Worm (Caenorhabditis elegans): ENCODE data around the gene F52D10.4.

- TF ChIP-seq T26A8.4 (GFP tag; IDR thresholded peaks at IDR 0.05) (no peak), lir-3 (tag; optimal IDR thresholded peaks at IDR 0.05) (no peak), snpc-4 (tag; optimal IDR thresholded peaks at IDR 0.05) (no peak), egl-43 (GFP tag; IDR thresholded peaks at IDR 0.05) (no peak), ama-1 (optimal IDR thresholded peaks at IDR 0.05) (no peak), jun-1 (tag; optimal IDR thresholded peaks at IDR 0.05) (no peak), ces-1 (GFP tag; optimal IDR thresholded peaks at IDR 0.05) (no peak), snpc-1.2 (GFP tag; IDR thresholded peaks at IDR 0.05) (no peak), unc-62 (GFP tag; optimal IDR thresholded peaks at IDR 0.05 in 1 of 2) (no peak), unc-62 (tag; optimal IDR thresholded peaks at IDR 0.05) (no peak), sdz-12 (GFP tag; optimal IDR thresholded peaks at IDR 0.05) (no peak), hlh-30 (tag; optimal IDR thresholded peaks at IDR 0.05; ENCODE audit: insufficient read depth) (no peak)
Observed at ce11 chrX:11641562-11641961, 24.3 kb downstream of the F52D10.4 start.
